Fruit fly (Drosophila melanogaster): ENCODE measurements around the gene Cmpk.

Gene Cmpk

DNA sequence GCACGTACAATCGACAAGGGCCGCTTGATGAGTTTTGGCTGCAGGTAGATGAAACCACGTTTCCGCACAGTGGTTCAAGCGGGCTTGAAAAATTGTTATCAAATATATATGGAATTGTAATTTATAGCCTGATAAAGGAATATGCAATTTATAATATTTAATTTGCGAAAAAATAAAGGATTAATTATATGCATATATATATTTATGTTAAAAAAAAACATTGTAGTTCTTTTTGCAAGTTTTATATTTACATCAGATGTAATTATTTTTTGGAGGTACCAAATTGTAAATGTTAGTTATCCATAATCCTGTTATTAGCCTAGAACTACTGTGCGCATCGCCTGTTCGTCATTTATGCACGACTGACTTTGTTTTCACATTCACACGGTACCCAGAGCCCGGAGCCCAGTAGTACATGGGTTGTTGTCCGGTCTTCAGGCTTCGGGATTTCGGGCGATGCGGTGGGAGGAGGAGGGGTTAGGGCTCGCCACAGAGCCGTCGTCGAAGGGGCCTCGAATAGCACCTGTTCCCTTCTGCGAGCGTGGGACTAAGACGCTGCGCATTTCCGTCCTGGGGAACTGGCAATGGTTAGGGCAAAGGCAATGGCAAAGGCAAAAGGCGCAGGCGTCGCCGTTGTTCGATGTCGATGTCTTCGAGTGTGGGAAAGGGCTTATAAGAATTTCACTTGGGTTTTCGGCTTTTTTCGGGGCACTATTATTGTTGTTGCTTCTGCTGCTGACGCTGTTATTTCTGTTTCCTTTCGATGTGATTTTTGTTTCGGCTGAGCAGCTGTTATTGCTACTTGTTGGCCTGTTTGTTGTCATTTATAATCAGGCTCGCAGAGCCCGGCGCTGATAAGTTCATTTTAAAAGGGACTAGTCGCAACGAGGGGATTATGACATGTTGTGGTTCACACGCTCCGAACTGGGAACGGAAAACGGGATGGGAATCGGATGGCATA, 37.2 kb downstream of the Cmpk start (continued):
- TF ChIP-seq CG17359 (tag; optimal IDR thresholded peaks at IDR 0.05) (peak; percentile 78), ab (GFP tag; optimal IDR thresholded peaks at IDR 0.05) (no peak), bigmax (GFP tag; optimal IDR thresholded peaks at IDR 0.05) (no peak), fd64A (GFP tag; optimal IDR thresholded peaks at IDR 0.05) (no peak), Jarid2 (GFP tag; optimal IDR thresholded peaks at IDR 0.05) (no peak), Gsc (GFP tag; IDR thresholded peaks at IDR 0.05) (no peak; the same call in 1 of the 2 replicates), HLHmδ (GFP tag; optimal IDR thresholded peaks at IDR 0.05) (peak; percentile 93), NFAT (GFP tag; IDR thresholded peaks at IDR 0.05) (no peak), oc (tag; optimal IDR thresholded peaks at IDR 0.05) (peak; percentile 52), CG7786 (GFP tag; optimal IDR thresholded peaks at IDR 0.05) (no peak), CG33213 (GFP tag; optimal IDR thresholded peaks at IDR 0.05) (no peak), CG6654 (GFP tag; optimal IDR thresholded peaks at IDR 0.05) (peak; percentile 35), mld (GFP tag; IDR thresholded peaks at IDR 0.05; ENCODE audit: partially characterized antibody) (no peak), Med (GFP tag) (no peak), Blimp-1 (GFP tag; optimal IDR thresholded peaks at IDR 0.05) (peak; percentile 80), CG32532 (GFP tag; IDR thresholded peaks at IDR 0.05) (no peak; the same call in 1 of the 2 replicates), trem (tag; optimal IDR thresholded peaks at IDR 0.05) (peak; percentile 79), Hmr (GFP tag; optimal IDR thresholded peaks at IDR 0.05) (peak; percentile 21), Mrtf (GFP tag; IDR thresholded peaks at IDR 0.05) (0 out of 3 replicates have a peak, but pooled peaks have one; percentile 3), CG16779 (GFP tag; IDR thresholded peaks at IDR 0.05) (0 out of 2 replicates have a peak, but pooled peaks have one; percentile 7), CG6175 (GFP tag; IDR thresholded peaks at IDR 0.05) (no peak), insv (GFP tag; optimal IDR thresholded peaks at IDR 0.05) (peak in 1 of 2 experiments; percentile 81), croc (GFP tag; conservative IDR thresholded peaks at IDR 0.05) (peak; percentile 88), CG30020 (tag; optimal IDR thresholded peaks at IDR 0.05) (peak; percentile 74), gfzf (GFP tag; optimal IDR thresholded peaks at IDR 0.05) (no peak), CG3995 (GFP tag; optimal IDR thresholded peaks at IDR 0.05) (no peak), Rfx (GFP tag; IDR thresholded peaks at IDR 0.05) (no peak), br (optimal IDR thresholded peaks at IDR 0.05) (no peak), sens-2 (GFP tag; IDR thresholded peaks at IDR 0.05) (0 out of 2 replicates have a peak, but pooled peaks have one; percentile 40), Trl (optimal IDR thresholded peaks at IDR 0.05) (no peak), Trl (GFP tag; optimal IDR thresholded peaks at IDR 0.05) (peak; percentile 13), Taf1 (GFP tag; IDR thresholded peaks at IDR 0.05) (no peak), hb (GFP tag; IDR thresholded peaks at IDR 0.05; ENCODE audit: partially characterized antibody) (no peak), Ets65A (GFP tag) (peak; percentile 65), az2 (GFP tag; optimal IDR thresholded peaks at IDR 0.05) (peak; percentile 76), CG14667 (GFP tag; IDR thresholded peaks at IDR 0.05) (peak; percentile 59), B-H2 (GFP tag; optimal IDR thresholded peaks at IDR 0.05) (no peak), CG18619 (GFP tag; optimal IDR thresholded peaks at IDR 0.05) (peak; percentile 73), jing (GFP tag; optimal IDR thresholded peaks at IDR 0.05) (peak; percentile 34), Xbp1 (GFP tag; optimal IDR thresholded peaks at IDR 0.05) (peak; percentile 63), CG9932 (GFP tag; IDR thresholded peaks at IDR 0.05) (no peak), PHDP (tag; optimal IDR thresholded peaks at IDR 0.05) (peak; percentile 74), sens (GFP tag) (peak; percentile 89), CG17361 (GFP tag; IDR thresholded peaks at IDR 0.05) (peak; percentile 96), CG13424 (tag; optimal IDR thresholded peaks at IDR 0.05) (peak; percentile 90), sd (tag; optimal IDR thresholded peaks at IDR 0.05) (no peak), tap (tag; optimal IDR thresholded peaks at IDR 0.05) (peak; percentile 66), CG34224 (GFP tag; IDR thresholded peaks at IDR 0.05; ENCODE audit: partially characterized antibody) (no peak), kni (GFP tag; optimal IDR thresholded peaks at IDR 0.05) (peak; percentile 65)

Data from whole organism, embryonic.